Fruit fly (Drosophila melanogaster) whole organism, pupa: ENCODE data around the gene CG15408.

Source experiments
- CG10348 ChIP-seq: fragments of 200-800 bp; sonication (Bioruptor generic); IDR thresholded peaks from 2 replicates; pipeline ENCODE4 v1.3.6; 2022; ENCODE audit warnings: missing biosample characterization, missing genetic modification characterization
- CG12605 ChIP-seq: fragments of 200-800 bp; sonication (Bioruptor generic); IDR thresholded peaks from 2 replicates; pipeline ENCODE4 v1.3.6; 2022; ENCODE audit warnings: missing biosample characterization, missing genetic modification characterization
- CG13204 ChIP-seq: fragments of 200-800 bp; sonication (Bioruptor generic); optimal IDR thresholded peaks from 2 replicates; lab custom pipeline; 2018; ENCODE audit warnings: missing biosample characterization, mild to moderate bottlenecking, missing genetic modification characterization, moderate library complexity
- CG15710 ChIP-seq: fragments of 200-800 bp; sonication (Bioruptor generic); optimal IDR thresholded peaks from 2 replicates; lab custom pipeline; 2018; ENCODE audit warnings: missing biosample characterization, mild to moderate bottlenecking, missing genetic modification characterization, moderate library complexity
- CG32121 ChIP-seq: fragments of 200-800 bp; sonication (Bioruptor generic); IDR thresholded peaks from 2 replicates; pipeline ENCODE4 v1.3.6; 2022; ENCODE audit warnings: missing biosample characterization, missing genetic modification characterization
- CG8159 ChIP-seq: fragments of 200-800 bp; sonication (Bioruptor generic); optimal IDR thresholded peaks from 3 replicates; lab custom pipeline; 2018; ENCODE audit warnings: missing biosample characterization, mild to moderate bottlenecking, missing genetic modification characterization, moderate library complexity
- CG8301 ChIP-seq: fragments of 200-800 bp; sonication (Bioruptor generic); optimal IDR thresholded peaks from 2 replicates; lab custom pipeline; 2018; ENCODE audit warnings: missing biosample characterization, mild to moderate bottlenecking, missing genetic modification characterization
- D1 ChIP-seq: fragments of 200-800 bp; sonication (Bioruptor generic); optimal IDR thresholded peaks from 2 replicates; lab custom pipeline; 2018; ENCODE audit warnings: missing biosample characterization, mild to moderate bottlenecking, missing genetic modification characterization, moderate library complexity
- EcR ChIP-seq: fragments of 200-800 bp; sonication (Bioruptor generic); optimal IDR thresholded peaks from 3 replicates; lab custom pipeline; 2019; ENCODE audit warnings: missing biosample characterization, missing genetic modification characterization, mild to moderate bottlenecking, moderate library complexity, missing genetic modification reagents
- Ets98B ChIP-seq: fragments of 200-800 bp; sonication (Bioruptor generic); IDR thresholded peaks from 2 replicates; pipeline ENCODE4 v1.3.6; 2022; ENCODE audit warnings: missing biosample characterization, missing genetic modification characterization
- Pif1A ChIP-seq: fragments of 200-800 bp; sonication (Bioruptor generic); optimal IDR thresholded peaks from 3 replicates; lab custom pipeline; 2016; ENCODE audit warnings: missing biosample characterization, missing genetic modification characterization
- Snoo ChIP-seq: fragments of 200-800 bp; sonication (Bioruptor generic); optimal IDR thresholded peaks from 3 replicates; lab custom pipeline; 2017; ENCODE audit warnings: missing biosample characterization, mild to moderate bottlenecking, missing genetic modification characterization, inconsistent platforms
- rn ChIP-seq: fragments of 200-800 bp; sonication (Bioruptor generic); IDR thresholded peaks from 2 replicates; pipeline ENCODE4 v1.3.6; 2022; ENCODE audit warnings: missing biosample characterization, missing genetic modification characterization

- TF ChIP-seq CG8301 (tag; lab: Kevin White, UChicago) (no peak), Ets98B (GFP tag; lab: Robert Waterston, UW) (no peak), Pif1A (GFP tag; lab: Kevin White, UChicago) (no peak), CG8159 (tag; lab: Kevin White, UChicago) (no peak), CG32121 (GFP tag; lab: Robert Waterston, UW) (no peak), D1 (no peak), CG10348 (GFP tag; lab: Robert Waterston, UW) (no peak), Snoo (tag; lab: Kevin White, UChicago) (no peak), EcR (no peak), CG12605 (GFP tag; lab: Robert Waterston, UW) (no peak), rn (GFP tag; lab: Robert Waterston, UW) (no peak), CG13204 (GFP tag; lab: Kevin White, UChicago) (no peak), CG15710 (tag; lab: Kevin White, UChicago) (no peak)
Measured at dm6 chr2L:3346483-3346839, 13.8 kb downstream of the CG15408 start.
